Worm (Caenorhabditis elegans) whole organism, L4 larva: ENCODE measurements around the gene tmem-184.

ENCODE experiments used
- D1046.2 ChIP-seq: fragments of 200-800 bp; sonication (Bioruptor generic); IDR thresholded peaks from 2 replicates; pipeline ENCODE4 v1.3.6; 2022; ENCODE audit warnings: missing genetic modification characterization, missing compliant biosample characterization
- ZK546.5 ChIP-seq, 2 experiments: sonication (generic microtip); optimal IDR thresholded peaks; 2 replicates each; lab custom pipeline; 2017; ENCODE audit warnings: missing biosample characterization in 2 of 2, missing genetic modification characterization in 2 of 2
- aly-2 ChIP-seq: sonication (generic microtip); optimal IDR thresholded peaks from 2 replicates; lab custom pipeline; 2018; ENCODE audit warnings: missing biosample characterization, missing genetic modification characterization
- dmd-6 ChIP-seq: fragments of 200-800 bp; sonication (Bioruptor generic); IDR thresholded peaks from 2 replicates; pipeline ENCODE4 v1.3.6; 2022; ENCODE audit warnings: missing genetic modification reagents, missing genetic modification characterization, missing compliant biosample characterization
- lin-39 ChIP-seq: fragments of 150-350 bp; optimal IDR thresholded peaks from 2 replicates; lab custom pipeline; 2014; ENCODE audit warnings: missing biosample characterization, missing genetic modification reagents, missing genetic modification characterization
- nhr-25 ChIP-seq: sonication (generic microtip); optimal IDR thresholded peaks from 2 replicates; lab custom pipeline; 2017; ENCODE audit warnings: missing genetic modification characterization, mild to moderate bottlenecking, missing compliant biosample characterization, antibody characterized with exemption, moderate library complexity, borderline replicate concordance; ENCODE audit not compliant: insufficient read depth
- unc-39 ChIP-seq: sonication (generic microtip); optimal IDR thresholded peaks from 2 replicates; lab custom pipeline; 2017; ENCODE audit warnings: missing biosample characterization, missing genetic modification characterization
- zfp-3 ChIP-seq: fragments of 200-800 bp; sonication (Bioruptor generic); conservative IDR thresholded peaks from 2 replicates; pipeline ENCODE4 v1.3.6; 2022; ENCODE audit warnings: missing genetic modification reagents, missing genetic modification characterization, missing compliant biosample characterization

ce11 chrX:14699866-14700265, 6.8 kb downstream of the tmem-184 start, which contains the start of gene hch-1:
- TF ChIP-seq ZK546.5 (tag; optimal IDR thresholded peaks at IDR 0.05; lab: Kevin White, UChicago): no peak
- TF ChIP-seq nhr-25: no peak
- no peak for TF ChIP-seq D1046.2 (GFP tag; lab: Robert Waterston, UW)
- no peak for TF ChIP-seq aly-2 (tag; lab: Kevin White, UChicago)
- TF ChIP-seq unc-39 (tag; lab: Kevin White, UChicago): no peak
- no peak for TF ChIP-seq dmd-6 (GFP tag; lab: Robert Waterston, UW)
- TF ChIP-seq lin-39 (tag; lab: Kevin White, UChicago): no peak
- TF ChIP-seq zfp-3 (GFP tag; lab: Robert Waterston, UW): no peak
